Fruit fly (Drosophila melanogaster) whole organism: Measurements from ENCODE around the gene Oatp26F.

Experiments
- CG8478 ChIP-seq: fragments of >200 bp; optimal IDR thresholded peaks from 2 replicates; lab custom pipeline; 2018; ENCODE audit warnings: inconsistent platforms
- Dll ChIP-seq: fragments of >200 bp; optimal IDR thresholded peaks from 2 replicates; lab custom pipeline; 2017
- EcR ChIP-seq, 2 experiments: fragments of >200 bp; optimal IDR thresholded peaks; 2 replicates each; lab custom pipeline; 2017; ENCODE audit warnings: missing biosample characterization in 2 of 2, missing genetic modification characterization in 2 of 2, missing genetic modification reagents in 2 of 2
- pan ChIP-seq: fragments of >200 bp; optimal IDR thresholded peaks from 2 replicates; lab custom pipeline; 2017
- psq ChIP-seq: fragments of >200 bp; optimal IDR thresholded peaks from 2 replicates; lab custom pipeline; 2017
- usp ChIP-seq: fragments of >200 bp; optimal IDR thresholded peaks from 2 replicates; lab custom pipeline; 2017; ENCODE audit warnings: missing biosample characterization, missing genetic modification characterization, mixed read lengths

- TF ChIP-seq CG8478 (lab: Kevin White, UChicago) (no peak), EcR (GFP tag; optimal IDR thresholded peaks at IDR 0.05; lab: Kevin White, UChicago) (no peak), pan (lab: Kevin White, UChicago) (no peak), usp (GFP tag; lab: Kevin White, UChicago) (no peak), Dll (lab: Kevin White, UChicago) (no peak), psq (lab: Kevin White, UChicago) (no peak)
Measured at dm6 chr2L:6643218-6643756, 11.1 kb upstream of the Oatp26F start.
